Fruit fly (Drosophila melanogaster) whole organism, embryonic: ENCODE data around the gene CG34305.
A peak's percentile ranks its signal among the peaks of the same experiment; 100 is the strongest.

Experiments used
- Adf1 ChIP-seq: fragments of 200-800 bp; sonication (Bioruptor generic); IDR thresholded peaks from 2 replicates; pipeline ENCODE4 v1.3.6; 2022; ENCODE audit warnings: missing biosample characterization, missing genetic modification characterization
- CG10959 ChIP-seq: fragments of 200-800 bp; sonication (Bioruptor generic); IDR thresholded peaks from 2 replicates; pipeline ENCODE4 v1.3.6; 2022; ENCODE audit warnings: missing biosample characterization, missing genetic modification characterization
- CG12104 ChIP-seq: fragments of 200-800 bp; sonication (Bioruptor generic); optimal IDR thresholded peaks from 3 replicates; lab custom pipeline; 2016; ENCODE audit warnings: missing biosample characterization, missing genetic modification characterization
- CG12219 ChIP-seq: fragments of 200-800 bp; sonication (Bioruptor generic); optimal IDR thresholded peaks from 3 replicates; lab custom pipeline; 2018; ENCODE audit warnings: missing biosample characterization, mild to moderate bottlenecking, missing genetic modification characterization
- CG12236 ChIP-seq: fragments of 200-800 bp; sonication (Bioruptor generic); optimal IDR thresholded peaks from 2 replicates; lab custom pipeline; 2016; ENCODE audit warnings: missing biosample characterization, missing genetic modification characterization
- CG1233 ChIP-seq: fragments of 200-800 bp; sonication (Bioruptor generic); optimal IDR thresholded peaks from 4 replicates; lab custom pipeline; 2018; ENCODE audit warnings: missing biosample characterization, mild to moderate bottlenecking, missing genetic modification characterization
- CG13123 ChIP-seq: fragments of 200-800 bp; sonication (Bioruptor generic); optimal IDR thresholded peaks from 2 replicates; lab custom pipeline; 2016; ENCODE audit warnings: missing biosample characterization, missing genetic modification characterization
- CG14050 ChIP-seq: fragments of 200-800 bp; sonication (Bioruptor generic); IDR thresholded peaks from 3 replicates; pipeline ENCODE4 v1.3.6; 2022; ENCODE audit warnings: missing biosample characterization, missing genetic modification characterization
- CG14441 ChIP-seq: fragments of 200-800 bp; sonication (Bioruptor generic); IDR thresholded peaks from 2 replicates; pipeline ENCODE4 v1.3.6; 2022; ENCODE audit warnings: missing biosample characterization, missing genetic modification characterization
- CG14965 ChIP-seq: fragments of 200-800 bp; sonication (Bioruptor generic); optimal IDR thresholded peaks from 2 replicates; lab custom pipeline; 2016; ENCODE audit warnings: missing biosample characterization, missing genetic modification characterization, borderline replicate concordance
- CG1529 ChIP-seq: fragments of 200-800 bp; sonication (Bioruptor generic); optimal IDR thresholded peaks from 3 replicates; lab custom pipeline; 2018; ENCODE audit warnings: missing biosample characterization, missing genetic modification characterization
- CG15696 ChIP-seq: fragments of 200-800 bp; sonication (Bioruptor generic); optimal IDR thresholded peaks from 2 replicates; lab custom pipeline; 2019; ENCODE audit warnings: missing biosample characterization, mild to moderate bottlenecking, missing genetic modification characterization, moderate library complexity
- CG1603 ChIP-seq: fragments of 200-800 bp; sonication (Bioruptor generic); optimal IDR thresholded peaks from 2 replicates; lab custom pipeline; 2019; ENCODE audit warnings: missing biosample characterization, mild to moderate bottlenecking, missing genetic modification characterization, moderate library complexity
- CG17328 ChIP-seq: fragments of 200-800 bp; sonication (Bioruptor generic); IDR thresholded peaks from 2 replicates; pipeline ENCODE4 v1.3.6; 2022; ENCODE audit warnings: missing biosample characterization, missing genetic modification characterization
- CG2116 ChIP-seq: fragments of 200-800 bp; sonication (Bioruptor generic); optimal IDR thresholded peaks from 3 replicates; lab custom pipeline; 2018; ENCODE audit warnings: missing biosample characterization, mild to moderate bottlenecking, missing genetic modification characterization
- CG2678 ChIP-seq: fragments of 200-800 bp; sonication (Bioruptor generic); optimal IDR thresholded peaks from 3 replicates; lab custom pipeline; 2019; ENCODE audit warnings: missing biosample characterization, mild to moderate bottlenecking, missing genetic modification characterization, moderate library complexity
- CG2889 ChIP-seq: fragments of 200-800 bp; sonication (Bioruptor generic); IDR thresholded peaks from 3 replicates; pipeline ENCODE4 v1.3.6; 2022; ENCODE audit warnings: missing biosample characterization, missing genetic modification characterization
- CG32772 ChIP-seq: fragments of 200-800 bp; sonication (Bioruptor generic); IDR thresholded peaks from 2 replicates; pipeline ENCODE4 v1.3.6; 2022; ENCODE audit warnings: missing biosample characterization, missing genetic modification characterization
- CG3995 ChIP-seq: fragments of 200-800 bp; sonication (Bioruptor generic); optimal IDR thresholded peaks from 3 replicates; lab custom pipeline; 2016; ENCODE audit warnings: missing biosample characterization, missing genetic modification characterization
- CG4854 ChIP-seq: fragments of 200-800 bp; sonication (Bioruptor generic); optimal IDR thresholded peaks from 2 replicates; lab custom pipeline; 2016; ENCODE audit warnings: missing biosample characterization, missing genetic modification characterization, inconsistent platforms
- CG7372 ChIP-seq: fragments of 200-800 bp; sonication (Bioruptor generic); IDR thresholded peaks from 2 replicates; pipeline ENCODE4 v1.3.6; 2022; ENCODE audit warnings: missing biosample characterization, missing genetic modification characterization
- CG7556 ChIP-seq: fragments of 200-800 bp; sonication (Bioruptor generic); optimal IDR thresholded peaks from 2 replicates; lab custom pipeline; 2017; ENCODE audit warnings: missing biosample characterization, mild to moderate bottlenecking, missing genetic modification characterization
- CG8944 ChIP-seq: fragments of 200-800 bp; sonication (Bioruptor generic); optimal IDR thresholded peaks from 3 replicates; lab custom pipeline; 2016; ENCODE audit warnings: missing biosample characterization, missing genetic modification characterization
- CG9215 ChIP-seq: fragments of 200-800 bp; sonication (Bioruptor generic); IDR thresholded peaks from 2 replicates; pipeline ENCODE4 v1.3.6; 2022; ENCODE audit warnings: missing biosample characterization, missing genetic modification characterization
- CG9609 ChIP-seq: fragments of 200-800 bp; sonication (Bioruptor generic); optimal IDR thresholded peaks from 3 replicates; lab custom pipeline; 2016; ENCODE audit warnings: missing biosample characterization, missing genetic modification characterization
- CkIIα-i1 ChIP-seq: fragments of 200-800 bp; sonication (Bioruptor generic); IDR thresholded peaks from 2 replicates; pipeline ENCODE4 v1.3.6; 2022; ENCODE audit warnings: missing biosample characterization, missing genetic modification characterization
- Doc2 ChIP-seq: fragments of 200-800 bp; sonication (Bioruptor generic); IDR thresholded peaks from 2 replicates; pipeline ENCODE4 v1.3.6; 2022; ENCODE audit warnings: missing biosample characterization, missing genetic modification characterization
- HLH4C ChIP-seq: fragments of 200-800 bp; sonication (Bioruptor generic); IDR thresholded peaks from 3 replicates; pipeline ENCODE4 v1.3.6; 2022; ENCODE audit warnings: missing biosample characterization, missing genetic modification characterization; ENCODE audit not compliant: partially characterized antibody
- HmgD ChIP-seq: fragments of 200-800 bp; sonication (Bioruptor generic); optimal IDR thresholded peaks from 3 replicates; lab custom pipeline; 2016; ENCODE audit warnings: missing biosample characterization, missing genetic modification characterization
- HmgZ ChIP-seq: fragments of 200-800 bp; sonication (Bioruptor generic); optimal IDR thresholded peaks from 2 replicates; lab custom pipeline; 2018; ENCODE audit warnings: missing biosample characterization, mild to moderate bottlenecking, missing genetic modification characterization
- Hr78 ChIP-seq, 2 experiments: fragments of 200-800 bp in 1 of 2; fragments of >200 bp in 1 of 2; sonication (Bioruptor generic) in 1 of 2; optimal IDR thresholded peaks; 2 replicates each; lab custom pipeline; 2017 to 2019; ENCODE audit warnings: missing biosample characterization in 2 of 2, missing genetic modification characterization in 2 of 2, mild to moderate bottlenecking in 1 of 2, moderate library complexity in 1 of 2
- Mes4 ChIP-seq: fragments of 200-800 bp; sonication (Bioruptor generic); optimal IDR thresholded peaks from 2 replicates; lab custom pipeline; 2016; ENCODE audit warnings: missing biosample characterization, missing genetic modification characterization
- Rx ChIP-seq: fragments of 200-800 bp; sonication (Bioruptor generic); IDR thresholded peaks from 2 replicates; pipeline ENCODE4 v1.3.6; 2022; ENCODE audit warnings: missing biosample characterization, missing genetic modification characterization
- Six4 ChIP-seq: fragments of 200-800 bp; sonication (Bioruptor generic); optimal IDR thresholded peaks from 2 replicates; lab custom pipeline; 2016; ENCODE audit warnings: missing biosample characterization, missing genetic modification characterization
- ac ChIP-seq: fragments of 200-800 bp; sonication (Bioruptor generic); optimal IDR thresholded peaks from 3 replicates; lab custom pipeline; 2017; ENCODE audit warnings: missing biosample characterization, mild to moderate bottlenecking, missing genetic modification characterization
- crc ChIP-seq: fragments of 200-800 bp; sonication (Bioruptor generic); optimal IDR thresholded peaks from 2 replicates; lab custom pipeline; 2016; ENCODE audit warnings: missing biosample characterization, missing genetic modification characterization
- dmrt99B ChIP-seq: fragments of 200-800 bp; sonication (Bioruptor generic); optimal IDR thresholded peaks from 2 replicates; lab custom pipeline; 2018; ENCODE audit warnings: missing biosample characterization, mild to moderate bottlenecking, missing genetic modification characterization, moderate library complexity
- ems ChIP-seq: fragments of 200-800 bp; sonication (Bioruptor generic); optimal IDR thresholded peaks from 3 replicates; lab custom pipeline; 2016; ENCODE audit warnings: missing biosample characterization, missing genetic modification characterization
- gce ChIP-seq: fragments of 200-800 bp; sonication (Bioruptor generic); IDR thresholded peaks from 3 replicates; pipeline ENCODE4 v1.3.6; 2022; ENCODE audit warnings: missing biosample characterization, missing genetic modification characterization
- hkb ChIP-seq, 2 experiments: fragments of 200-800 bp in 1 of 2; fragments of >200 bp in 1 of 2; sonication (Bioruptor generic) in 1 of 2; IDR thresholded peaks in 1 of 2; optimal IDR thresholded peaks in 1 of 2; 2 replicates each; pipeline versions ENCODE4 v1.3.6 to Lab custom; 2017 to 2022; ENCODE audit warnings: missing biosample characterization in 1 of 2, missing genetic modification characterization in 1 of 2
- klu ChIP-seq: fragments of 200-800 bp; sonication (Bioruptor generic); IDR thresholded peaks from 2 replicates; pipeline ENCODE4 v1.3.6; 2022; ENCODE audit warnings: missing biosample characterization, missing genetic modification characterization
- prd ChIP-seq, 3 experiments: fragments of >200 bp in 2 of 3; fragments of 200-800 bp in 1 of 3; sonication (Bioruptor generic) in 1 of 3; optimal IDR thresholded peaks in 2 of 3; IDR thresholded peaks in 1 of 3; 2 replicates in 2 of 3; 3 replicates in 1 of 3; pipeline versions ENCODE4 v1.3.6 to Lab custom; 2017 to 2022; ENCODE audit warnings: missing biosample characterization in 1 of 3, missing genetic modification characterization in 1 of 3
- ro ChIP-seq: fragments of 200-800 bp; sonication (Bioruptor generic); IDR thresholded peaks from 2 replicates; pipeline ENCODE4 v1.3.6; 2022; ENCODE audit warnings: missing biosample characterization, missing genetic modification characterization
- sima ChIP-seq: fragments of 200-800 bp; sonication (Bioruptor generic); optimal IDR thresholded peaks from 2 replicates; lab custom pipeline; 2016; ENCODE audit warnings: missing biosample characterization, missing genetic modification characterization
- sna ChIP-seq: fragments of 200-800 bp; sonication (Bioruptor generic); IDR thresholded peaks from 2 replicates; pipeline ENCODE4 v1.3.6; 2022; ENCODE audit warnings: missing biosample characterization, missing genetic modification characterization; ENCODE audit not compliant: partially characterized antibody
- tin ChIP-seq: fragments of 200-800 bp; sonication (Bioruptor generic); optimal IDR thresholded peaks from 3 replicates; lab custom pipeline; 2016; ENCODE audit warnings: missing biosample characterization, missing genetic modification characterization
- tio ChIP-seq: fragments of 200-800 bp; sonication (Bioruptor generic); optimal IDR thresholded peaks from 2 replicates; lab custom pipeline; 2017; ENCODE audit warnings: missing biosample characterization, missing genetic modification characterization, inconsistent platforms
- trem ChIP-seq: fragments of 200-800 bp; optimal IDR thresholded peaks from 3 replicates; lab custom pipeline; 2019; ENCODE audit warnings: missing biosample characterization, mild to moderate bottlenecking, missing genetic modification characterization, moderate library complexity
- ttk ChIP-seq: fragments of 200-800 bp; sonication (Bioruptor generic); IDR thresholded peaks from 2 replicates; pipeline ENCODE4 v2.1.2; 2022; ENCODE audit warnings: missing biosample characterization, missing genetic modification characterization

The CG34305 gene

dm6 chr3R:4215264-4215993 lies 27.5 kb downstream of the CG34305 start, which contains the start of gene CG14636 (continued):
- TF ChIP-seq CG14441 (GFP tag; lab: Robert Waterston, UW) (peak; percentile 90), CG10959 (GFP tag; lab: Robert Waterston, UW) (no peak), tio (peak; percentile 59), CG13123 (GFP tag; lab: Kevin White, UChicago) (no peak), CG2116 (GFP tag; lab: Kevin White, UChicago) (peak; percentile 25), CG9215 (peak; percentile 71), CG7556 (GFP tag; lab: Kevin White, UChicago) (peak; percentile 69), CG12104 (GFP tag; lab: Kevin White, UChicago) (peak; percentile 22), Rx (GFP tag; lab: Robert Waterston, UW) (peak; percentile 60), CG1529 (GFP tag; lab: Kevin White, UChicago) (peak; percentile 21), HLH4C (GFP tag; lab: Robert Waterston, UW) (peak; percentile 54; the same call in 1 of the 3 replicates), CG32772 (GFP tag; lab: Robert Waterston, UW) (peak; percentile 71), Hr78 (GFP tag; optimal IDR thresholded peaks at IDR 0.05; lab: Kevin White, UChicago) (no peak), CG2889 (no peak), CG7372 (GFP tag; lab: Robert Waterston, UW) (peak; percentile 77), crc (peak; percentile 46), CG2678 (tag; lab: Kevin White, UChicago) (peak; percentile 78), ac (GFP tag; lab: Kevin White, UChicago) (no peak), tin (GFP tag; lab: Kevin White, UChicago) (peak; percentile 48), CG12219 (GFP tag; lab: Kevin White, UChicago) (peak; percentile 58), CG12236 (GFP tag; lab: Kevin White, UChicago) (no peak), ems (GFP tag; lab: Kevin White, UChicago) (peak; percentile 49), ttk (GFP tag; lab: Robert Waterston, UW) (peak; percentile 65), Adf1 (GFP tag; lab: Robert Waterston, UW) (peak; percentile 85), klu (peak; percentile 68; the same call in 1 of the 2 replicates), sima (GFP tag; lab: Kevin White, UChicago) (no peak), CG14050 (GFP tag; lab: Robert Waterston, UW) (peak; percentile 52; the same call in 2 of the 3 replicates), CG3995 (peak; percentile 12), Six4 (no peak), prd (optimal IDR thresholded peaks at IDR 0.05; lab: Kevin White, UChicago) (no peak), prd (GFP tag; IDR thresholded peaks at IDR 0.05; lab: Robert Waterston, UW) (peak; percentile 79), ro (GFP tag; lab: Robert Waterston, UW) (peak; percentile 47; the same call in 1 of the 2 replicates), CG14965 (no peak), CG1233 (peak; percentile 48), CG15696 (tag; lab: Kevin White, UChicago) (peak; percentile 9), Mes4 (GFP tag; lab: Kevin White, UChicago) (peak; percentile 39), dmrt99B (tag; lab: Kevin White, UChicago) (peak; percentile 82), CG4854 (GFP tag; lab: Kevin White, UChicago) (peak; percentile 4), CG8944 (GFP tag; lab: Kevin White, UChicago) (peak; percentile 63), CG17328 (GFP tag; lab: Robert Waterston, UW) (peak; percentile 54), sna (GFP tag; lab: Robert Waterston, UW) (no peak), trem (tag; lab: Kevin White, UChicago) (no peak), CkIIα-i1 (GFP tag; lab: Robert Waterston, UW) (0 out of 2 replicates have a peak, but pooled peaks have one; percentile 37), gce (GFP tag; lab: Robert Waterston, UW) (peak; percentile 13; the same call in 1 of the 3 replicates), CG9609 (GFP tag; lab: Kevin White, UChicago) (peak; percentile 78), HmgD (GFP tag; lab: Kevin White, UChicago) (no peak), CG1603 (peak; percentile 61), HmgZ (tag; lab: Kevin White, UChicago) (peak; percentile 79), Doc2 (no peak), hkb (optimal IDR thresholded peaks at IDR 0.05; lab: Kevin White, UChicago) (no peak), hkb (GFP tag; IDR thresholded peaks at IDR 0.05; lab: Robert Waterston, UW) (peak; percentile 83)
